Fruit fly (Drosophila melanogaster) whole organism: Measurements from ENCODE around the gene Lmx1a.

Source experiments
- CG8478 ChIP-seq: fragments of >200 bp; optimal IDR thresholded peaks from 2 replicates; lab custom pipeline; 2018; ENCODE audit warnings: inconsistent platforms
- Dll ChIP-seq: fragments of >200 bp; optimal IDR thresholded peaks from 2 replicates; lab custom pipeline; 2017
- EcR ChIP-seq, 2 experiments: fragments of >200 bp; optimal IDR thresholded peaks; 2 replicates each; lab custom pipeline; 2017; ENCODE audit warnings: missing biosample characterization in 2 of 2, missing genetic modification characterization in 2 of 2, missing genetic modification reagents in 2 of 2
- pan ChIP-seq: fragments of >200 bp; optimal IDR thresholded peaks from 2 replicates; lab custom pipeline; 2017
- psq ChIP-seq: fragments of >200 bp; optimal IDR thresholded peaks from 2 replicates; lab custom pipeline; 2017
- usp ChIP-seq: fragments of >200 bp; optimal IDR thresholded peaks from 2 replicates; lab custom pipeline; 2017; ENCODE audit warnings: missing biosample characterization, missing genetic modification characterization, mixed read lengths

Lmx1a gene

dm6 chr3L:12350307-12350706 is 21.3 kb downstream of the Lmx1a start:
- TF ChIP-seq CG8478 (lab: Kevin White, UChicago): no peak
- no peak for TF ChIP-seq EcR (GFP tag; optimal IDR thresholded peaks at IDR 0.05; lab: Kevin White, UChicago)
- TF ChIP-seq pan (lab: Kevin White, UChicago): no peak
- TF ChIP-seq usp (GFP tag; lab: Kevin White, UChicago): no peak
- no peak for TF ChIP-seq psq (lab: Kevin White, UChicago)
- TF ChIP-seq Dll: no peak

- TF ChIP-seq CG8478 (lab: Kevin White, UChicago) (no peak), pan (lab: Kevin White, UChicago) (no peak), usp (GFP tag; lab: Kevin White, UChicago) (no peak), psq (lab: Kevin White, UChicago) (no peak), Dll (no peak), EcR (GFP tag; optimal IDR thresholded peaks at IDR 0.05; lab: Kevin White, UChicago) (no peak)
Observed at dm6 chr3L:12351440-12351839, 22.4 kb downstream of the Lmx1a start, which contains the start of gene CrzR. TSS of gene CrzR (minus strand) at chr3L:12351544.

DNA sequence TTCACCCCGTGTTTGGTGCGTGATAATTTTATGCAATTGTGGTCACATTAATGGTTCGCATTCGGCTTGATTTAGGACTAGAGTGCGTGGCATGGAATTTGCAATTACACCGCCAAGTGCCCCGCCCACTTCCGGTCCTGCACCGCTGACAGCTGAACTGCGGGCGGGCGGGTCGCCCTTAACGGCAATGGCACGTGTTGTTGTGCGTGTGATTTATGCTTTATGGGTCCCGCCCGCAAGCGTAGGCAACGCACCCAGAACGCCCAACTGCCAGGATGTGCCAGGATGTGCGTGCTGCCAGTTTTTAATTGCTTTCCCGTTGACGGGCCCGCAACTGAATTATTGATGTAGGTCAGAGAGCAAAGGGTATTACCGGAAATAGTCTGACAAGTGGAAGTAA is 34.7 kb downstream of the Lmx1a start:
- no peak for TF ChIP-seq psq (lab: Kevin White, UChicago)
- TF ChIP-seq CG8478 (lab: Kevin White, UChicago): no peak
- no peak for TF ChIP-seq EcR (GFP tag; optimal IDR thresholded peaks at IDR 0.05; lab: Kevin White, UChicago)
- no peak for TF ChIP-seq Dll
- TF ChIP-seq pan (lab: Kevin White, UChicago): no peak
- TF ChIP-seq usp (GFP tag; lab: Kevin White, UChicago): no peak

- TF ChIP-seq EcR (GFP tag; optimal IDR thresholded peaks at IDR 0.05; lab: Kevin White, UChicago) (no peak), psq (lab: Kevin White, UChicago) (no peak), Dll (no peak), CG8478 (lab: Kevin White, UChicago) (no peak), usp (GFP tag; lab: Kevin White, UChicago) (no peak), pan (lab: Kevin White, UChicago) (no peak)
Observed at dm6 chr3L:12374420-12374819, 45.4 kb downstream of the Lmx1a start.

DNA sequence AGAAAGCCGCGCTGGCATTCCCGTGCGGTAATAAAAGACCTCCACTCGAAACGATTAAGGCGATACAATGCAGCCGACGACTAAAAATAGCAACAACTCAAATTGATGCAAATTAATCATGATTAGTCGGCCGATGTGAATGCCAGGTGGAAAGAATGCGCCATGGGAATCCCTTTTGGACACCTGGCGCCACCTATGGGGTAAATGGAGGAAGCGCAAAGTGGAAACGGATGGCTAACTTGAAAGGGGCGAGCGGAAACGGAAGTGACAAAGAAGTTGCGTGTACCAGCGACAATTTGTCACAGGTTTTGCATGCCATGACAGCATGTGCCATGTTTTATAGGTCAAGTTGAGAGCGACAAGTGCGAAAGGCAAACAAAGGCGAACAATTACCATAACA is 51.6 kb downstream of the Lmx1a start:
- TF ChIP-seq CG8478 (lab: Kevin White, UChicago) (no peak), psq (lab: Kevin White, UChicago) (no peak), EcR (GFP tag; optimal IDR thresholded peaks at IDR 0.05; lab: Kevin White, UChicago) (no peak), pan (lab: Kevin White, UChicago) (no peak), Dll (no peak), usp (GFP tag; lab: Kevin White, UChicago) (no peak)
